Worm (Caenorhabditis elegans): ENCODE data around the gene rps-11.

DNA sequence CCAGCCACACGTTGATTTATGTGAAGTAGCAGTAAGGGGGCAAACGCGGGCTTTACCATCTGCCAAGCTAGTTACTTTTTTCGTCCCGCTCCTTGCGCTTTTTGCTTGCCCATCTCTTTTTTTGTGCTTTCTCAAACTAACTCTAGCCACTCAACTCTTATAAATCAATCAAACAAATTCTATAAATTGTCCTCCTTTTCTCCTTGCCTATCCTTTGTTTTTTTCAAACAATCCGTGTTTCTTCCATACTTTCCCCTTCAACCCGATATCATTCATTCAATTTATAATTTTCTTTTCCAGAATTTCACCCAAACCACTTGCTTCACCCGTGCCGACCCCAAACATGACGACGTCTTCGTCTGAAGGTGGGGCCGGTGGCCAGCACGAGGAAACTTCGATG, 32.2 kb upstream of the rps-11 start, which contains the start of gene srgp-1:
- TF ChIP-seq attf-5 (GFP tag; optimal IDR thresholded peaks at IDR 0.05) (no peak), ztf-25 (GFP tag; IDR thresholded peaks at IDR 0.05) (no peak), him-1 (tag; optimal IDR thresholded peaks at IDR 0.05) (no peak), bed-2 (GFP tag; IDR thresholded peaks at IDR 0.05) (no peak), nhr-90 (tag; optimal IDR thresholded peaks at IDR 0.05) (no peak), Y95B8A.8 (GFP tag; IDR thresholded peaks at IDR 0.05) (no peak), F37B4.10 (GFP tag; IDR thresholded peaks at IDR 0.05) (no peak)

Data from whole organism, young adult.